Fruit fly (Drosophila melanogaster) ovary, adult (tissue): ENCODE data around the gene CG14658.

Experiments used
- CG17801 ChIP-seq: fragments of 200-800 bp; optimal IDR thresholded peaks from 2 replicates; lab custom pipeline; 2019; ENCODE audit warnings: missing biosample characterization, mild to moderate bottlenecking, missing genetic modification characterization, moderate library complexity; ENCODE audit not compliant: partially characterized antibody

The CG14658 gene

DNA sequence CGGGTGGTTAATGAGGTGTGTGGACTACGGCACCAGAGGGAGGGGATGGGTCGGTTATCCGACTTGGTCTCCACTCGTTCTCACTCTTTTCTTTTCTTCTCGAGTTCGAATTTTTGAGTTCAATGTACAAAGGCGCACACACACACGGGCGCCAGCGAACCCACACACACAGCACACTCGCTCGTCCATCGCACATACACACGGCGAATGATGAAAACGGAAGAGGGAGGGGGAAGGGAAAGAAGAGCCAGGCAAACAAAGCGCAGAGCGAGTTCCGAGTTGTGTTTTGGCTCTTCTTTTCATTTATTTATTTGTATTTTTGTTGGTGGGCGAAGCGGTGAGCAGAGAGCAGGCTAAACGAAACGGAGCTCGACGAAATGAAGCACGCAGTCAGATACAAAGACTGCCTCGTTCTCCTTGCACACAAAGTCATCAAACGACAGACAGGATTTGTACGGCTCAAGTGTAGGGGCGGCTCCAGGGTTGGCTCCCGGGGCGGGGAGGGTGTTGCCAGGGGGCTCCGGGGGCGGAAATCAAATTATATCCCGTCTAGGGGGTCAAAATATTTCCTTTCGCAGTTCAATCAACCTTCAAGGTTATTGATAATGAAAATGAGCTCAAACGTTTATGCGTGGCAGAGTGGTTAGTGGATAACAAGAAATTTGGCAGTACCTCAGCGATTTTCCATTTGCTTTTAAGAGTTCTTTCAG, 20.2 kb downstream of the CG14658 start:
- TF ChIP-seq CG17801 (GFP tag; lab: Kevin White, UChicago): peak; percentile 20

DNA sequence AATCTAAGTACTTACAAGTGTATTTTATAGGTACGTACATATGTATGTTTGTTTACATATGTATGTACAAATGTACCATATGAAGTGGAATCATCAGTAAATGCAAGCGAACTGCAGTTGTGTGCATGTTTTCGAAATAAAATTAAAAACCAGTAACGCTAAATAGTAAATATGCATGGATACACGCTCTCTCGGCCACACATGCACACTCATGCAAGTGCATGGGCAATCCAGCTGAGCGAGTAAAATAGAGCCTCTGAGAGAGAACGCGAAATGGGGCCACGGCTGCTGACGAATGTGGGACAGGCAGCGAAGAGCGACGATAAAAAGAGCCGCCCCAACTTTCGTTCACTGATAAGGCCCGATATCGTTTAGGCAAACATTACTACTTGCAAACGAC, 22.7 kb downstream of the CG14658 start:
- no peak for TF ChIP-seq CG17801 (GFP tag; lab: Kevin White, UChicago)

DNA sequence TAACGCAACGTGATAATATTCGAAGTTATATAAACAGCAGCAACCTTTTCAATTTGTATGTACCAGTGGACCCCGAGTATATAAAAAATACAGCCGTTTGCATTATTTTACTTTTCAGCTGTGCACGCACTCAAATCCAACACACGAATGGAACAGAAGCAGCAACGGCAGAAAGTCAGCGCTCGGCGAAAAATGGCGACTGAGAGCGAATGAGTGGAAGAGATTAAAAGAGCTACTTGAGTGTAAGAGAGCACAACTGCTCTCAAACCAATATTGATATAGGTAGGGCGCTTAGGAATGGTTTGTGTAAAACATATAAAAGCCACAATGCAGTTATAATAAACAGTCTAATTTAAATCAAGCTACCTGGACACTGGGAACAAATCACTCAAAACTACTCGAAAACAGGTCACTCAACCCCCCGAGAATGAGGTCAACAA, 24.0 kb downstream of the CG14658 start:
- TF ChIP-seq CG17801 (GFP tag; lab: Kevin White, UChicago): peak; percentile 74

DNA sequence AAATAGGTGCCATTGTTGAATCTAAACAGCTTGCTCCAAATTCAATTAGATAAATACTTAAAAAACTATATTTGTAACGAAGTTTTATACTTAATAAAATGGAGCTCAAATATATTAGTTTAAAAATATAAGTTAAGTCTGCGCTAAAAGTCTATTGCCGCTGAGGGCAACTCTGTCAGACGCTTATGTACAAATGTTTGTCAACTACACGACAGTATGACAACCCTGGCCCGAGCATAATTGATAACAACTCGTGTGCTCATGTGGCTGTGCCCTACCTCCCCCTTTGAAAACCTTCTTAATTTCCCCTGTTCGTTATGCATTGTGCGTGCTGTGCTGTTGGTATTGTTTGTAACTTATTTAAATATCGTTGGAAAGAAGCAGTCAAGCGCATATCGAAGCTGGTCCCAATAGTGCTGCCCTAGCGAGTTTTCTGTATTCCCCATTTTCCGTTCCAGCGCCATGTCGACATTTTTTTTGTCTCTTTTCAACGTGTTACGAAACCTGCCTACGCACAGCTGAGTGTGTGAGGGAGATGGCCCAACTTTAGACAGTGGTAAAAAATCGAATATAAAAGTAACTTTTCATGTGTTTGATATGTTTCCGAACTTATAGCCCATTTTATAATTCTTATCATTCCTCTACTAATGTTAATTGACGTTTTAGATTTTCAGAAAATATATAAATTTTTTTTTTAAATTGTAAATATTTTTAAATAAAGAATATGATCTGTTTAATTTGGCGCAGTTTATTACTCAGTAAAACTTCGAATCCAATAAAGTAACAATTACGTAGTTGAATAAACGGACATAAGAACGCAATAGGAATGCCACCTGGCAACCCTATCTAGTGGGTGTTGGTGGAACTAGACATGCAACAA, 25.2 kb downstream of the CG14658 start:
- peak; percentile 75 for TF ChIP-seq CG17801 (GFP tag; lab: Kevin White, UChicago)

DNA sequence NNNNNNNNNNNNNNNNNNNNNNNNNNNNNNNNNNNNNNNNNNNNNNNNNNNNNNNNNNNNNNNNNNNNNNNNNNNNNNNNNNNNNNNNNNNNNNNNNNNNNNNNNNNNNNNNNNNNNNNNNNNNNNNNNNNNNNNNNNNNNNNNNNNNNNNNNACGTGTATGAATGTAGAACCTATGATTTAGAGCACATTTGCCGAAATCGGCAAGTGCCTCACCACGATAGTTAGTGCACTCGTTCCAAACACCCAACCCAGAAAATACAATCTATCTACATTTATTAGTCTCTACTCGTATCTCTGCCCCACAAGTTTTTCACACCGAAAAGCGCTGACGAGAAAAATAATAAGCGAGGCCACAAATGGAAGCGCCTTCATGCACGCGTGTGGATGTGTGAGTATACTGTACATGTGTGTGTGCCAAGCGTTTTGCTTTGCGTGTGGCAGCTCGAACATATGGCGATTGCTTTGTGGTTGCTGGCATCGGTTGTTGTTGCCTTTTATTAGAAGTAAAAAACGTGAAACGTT, 26.1 kb downstream of the CG14658 start:
- TF ChIP-seq CG17801 (GFP tag; lab: Kevin White, UChicago): no peak

DNA sequence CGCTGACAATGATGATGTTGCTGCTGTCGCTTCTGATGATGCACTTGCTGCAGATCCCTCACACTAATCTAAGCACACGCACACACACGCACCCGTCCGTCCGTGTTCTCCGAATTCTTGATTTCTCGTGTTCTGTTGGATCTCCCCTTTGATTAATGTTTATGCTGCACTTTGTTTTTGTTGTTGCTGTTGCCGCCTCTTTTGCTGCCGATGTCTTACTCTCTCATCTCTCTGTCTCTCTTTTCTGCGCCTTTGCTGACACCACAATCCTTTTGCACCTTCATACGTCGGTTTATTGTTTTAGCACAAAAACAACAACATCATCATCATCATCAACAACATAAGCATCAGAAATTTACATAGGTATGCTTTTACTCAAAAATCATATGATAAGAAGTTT, 32.3 kb downstream of the CG14658 start:
- TF ChIP-seq CG17801 (GFP tag; lab: Kevin White, UChicago): no peak

DNA sequence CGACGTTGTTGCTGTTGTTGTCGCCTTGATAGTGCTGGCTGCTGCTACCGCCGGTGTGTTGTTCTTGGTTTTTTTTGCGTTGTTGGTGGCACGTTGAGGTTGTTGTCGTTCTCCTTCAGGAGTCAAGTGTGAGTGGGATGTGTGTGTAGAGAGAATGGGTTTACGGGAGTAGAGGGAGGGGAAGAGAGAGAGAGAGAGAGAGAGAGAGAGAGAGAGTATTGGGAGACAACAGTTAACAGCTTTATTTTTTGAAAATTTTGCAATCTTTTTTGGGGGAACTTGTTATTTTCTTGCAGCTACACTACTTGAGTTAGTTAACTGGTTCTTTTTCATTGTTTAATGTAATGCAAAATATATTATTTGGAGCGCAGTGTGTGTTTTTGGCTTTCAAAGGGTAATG, 32.7 kb downstream of the CG14658 start:
- TF ChIP-seq CG17801 (GFP tag; lab: Kevin White, UChicago): no peak

DNA sequence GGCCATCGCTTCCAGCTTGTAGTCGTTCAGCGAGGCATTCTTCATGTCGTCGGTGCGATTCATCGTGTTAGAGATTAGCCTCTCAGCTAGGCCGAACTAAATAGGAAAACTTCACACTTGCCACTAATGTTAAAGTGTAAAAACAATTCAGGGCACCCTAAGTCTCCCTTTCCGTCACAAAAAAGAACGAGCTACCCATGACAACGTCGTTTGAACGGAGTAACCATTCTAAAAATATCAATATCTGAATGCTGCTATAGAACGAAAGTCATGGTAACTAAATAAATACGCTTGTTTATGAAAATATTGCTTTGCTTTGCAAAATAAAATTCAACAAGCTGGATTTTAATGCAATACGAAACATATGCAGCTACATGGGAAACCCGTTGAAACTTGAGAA, 45.7 kb downstream of the CG14658 start, which contains the start of gene Ccdc39:
Gene Ccdc39 (minus strand): TSS at position 101 of the 400 bp plus-strand sequence.
- no peak for TF ChIP-seq CG17801 (GFP tag; lab: Kevin White, UChicago)

DNA sequence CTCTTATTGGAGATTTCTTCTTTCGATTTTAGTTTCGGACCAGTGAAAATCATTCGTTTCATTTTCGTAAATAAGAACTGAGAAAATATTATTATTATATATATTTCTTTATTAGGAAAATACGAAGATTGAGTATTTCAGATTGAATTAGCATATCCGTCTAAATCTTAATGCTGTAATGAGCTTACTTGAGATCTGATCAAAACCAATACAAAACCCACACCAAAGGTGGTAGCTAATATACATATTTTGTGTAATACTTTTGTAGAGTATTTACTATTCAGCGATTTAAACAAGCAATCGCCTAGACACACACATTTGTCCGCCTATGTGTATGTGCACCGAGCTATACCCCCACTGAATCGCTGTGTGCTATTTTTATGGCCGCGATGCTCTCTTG, 49.6 kb downstream of the CG14658 start:
- no peak for TF ChIP-seq CG17801 (GFP tag; lab: Kevin White, UChicago)

DNA sequence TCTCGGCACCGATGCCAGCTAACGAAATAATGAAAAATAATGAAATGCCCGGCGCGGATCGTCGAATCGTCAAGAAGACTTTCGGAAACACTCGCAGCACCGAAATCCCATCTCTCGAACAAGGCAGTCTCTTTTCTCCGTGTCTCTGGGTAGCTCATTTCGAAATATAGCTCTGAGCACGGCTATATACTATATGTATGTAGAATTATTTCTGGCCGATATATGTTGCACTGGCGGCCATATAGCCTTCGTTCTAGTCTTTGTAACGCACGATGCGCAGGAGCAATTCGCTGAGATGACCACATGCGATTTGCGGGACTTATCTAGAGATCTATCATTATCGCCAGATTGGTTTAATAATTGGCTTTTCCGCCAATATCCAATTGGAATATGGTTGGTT, 50.1 kb downstream of the CG14658 start, which contains the start of gene CG14655:
Gene CG14655 (minus strand): TSS at position 41 of the 400 bp plus-strand sequence.
- no peak for TF ChIP-seq CG17801 (GFP tag; lab: Kevin White, UChicago)
